Worm (Caenorhabditis elegans): ENCODE data around the gene K06H7.1.

ce11 chrIII:8121132-8121531, 22.0 kb downstream of the K06H7.1 start, which contains the start of gene gei-8:
- TF ChIP-seq nhr-28 (tag; optimal IDR thresholded peaks at IDR 0.05), result no peak
- no peak for TF ChIP-seq flh-1 (GFP tag; optimal IDR thresholded peaks at IDR 0.05)
- TF ChIP-seq snpc-4 (tag; optimal IDR thresholded peaks at IDR 0.05), result no peak
- no peak for TF ChIP-seq elt-1 (tag; optimal IDR thresholded peaks at IDR 0.05; ENCODE audit: borderline replicate concordance, insufficient read depth)
- no peak for TF ChIP-seq nhr-237 (tag; optimal IDR thresholded peaks at IDR 0.05)
- TF ChIP-seq nhr-76 (tag; optimal IDR thresholded peaks at IDR 0.05), result no peak
- TF ChIP-seq nhr-2 (tag; optimal IDR thresholded peaks at IDR 0.05), result no peak
- no peak for TF ChIP-seq ztf-11 (tag; optimal IDR thresholded peaks at IDR 0.05)
- no peak for TF ChIP-seq unc-62 (GFP tag; optimal IDR thresholded peaks at IDR 0.05)
